Comparison of ENCODE assay signal across 1 worm cellular context in the genomic region with DNA sequence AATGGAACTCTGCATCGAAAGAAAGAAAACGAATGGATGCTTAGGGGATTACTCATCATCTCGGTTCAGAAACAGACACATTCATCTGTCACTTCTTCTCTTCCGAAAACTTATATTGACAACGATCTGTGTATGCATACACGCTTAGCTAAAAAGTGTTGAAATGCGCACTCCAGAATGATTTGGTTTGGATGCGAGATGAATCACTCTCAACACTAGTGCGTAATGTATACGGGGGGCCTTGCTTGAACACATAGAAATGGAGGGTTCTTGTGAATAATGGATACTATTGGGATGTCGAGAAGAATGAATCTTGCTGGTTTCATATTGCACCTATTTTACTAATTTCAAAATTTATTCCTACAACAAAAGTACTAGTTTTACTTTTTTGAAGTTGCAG.
TF ChIP-seq lines count a peak whose summit lies in the region.

No protein-coding gene starts in this region.

TF ChIP-seq in whole organism, L2 larva, 48 proteins besides CTCF, POLR2A, EP300 and RAD21 (continued from another document):
- TF ChIP-seq peb-1 (tag; optimal IDR thresholded peaks at IDR 0.05; lab: Kevin White, UChicago) = no peak
